Fruit fly (Drosophila melanogaster) whole organism: Measurements from ENCODE around the gene CG6707.

Experiments used
- EcR ChIP-seq, 2 experiments: fragments of >200 bp; optimal IDR thresholded peaks; 2 replicates each; lab custom pipeline; 2017; ENCODE audit warnings: missing biosample characterization in 2 of 2, missing genetic modification characterization in 2 of 2, missing genetic modification reagents in 2 of 2
- pan ChIP-seq: fragments of >200 bp; optimal IDR thresholded peaks from 2 replicates; lab custom pipeline; 2017
- psq ChIP-seq: fragments of >200 bp; optimal IDR thresholded peaks from 2 replicates; lab custom pipeline; 2017

- no peak for TF ChIP-seq psq (lab: Kevin White, UChicago)
- TF ChIP-seq pan (lab: Kevin White, UChicago), result no peak
- TF ChIP-seq EcR (GFP tag; optimal IDR thresholded peaks at IDR 0.05; lab: Kevin White, UChicago), result no peak
These were observed 19.7 kb downstream of the CG6707 start, which contains the start of gene CG34382 for dm6 chr3L:9878685-9879084.
